Fruit fly (Drosophila melanogaster) whole organism, embryonic: ENCODE results near the gene CG1421.
A peak's percentile ranks its signal among the peaks of the same experiment; 100 is the strongest.

ENCODE experiments used
- Atf6 ChIP-seq: fragments of 200-800 bp; sonication (Bioruptor generic); IDR thresholded peaks from 2 replicates; pipeline ENCODE4 v1.3.6; 2022; ENCODE audit warnings: missing biosample characterization, missing genetic modification characterization
- Awh ChIP-seq: fragments of 200-800 bp; sonication (Bioruptor generic); IDR thresholded peaks from 2 replicates; pipeline ENCODE4, ENCODE4 v1.3.6; 2022; ENCODE audit warnings: missing biosample characterization, missing genetic modification characterization
- Blimp-1 ChIP-seq: fragments of 200-800 bp; sonication (Bioruptor generic); optimal IDR thresholded peaks from 3 replicates; lab custom pipeline; 2018; ENCODE audit warnings: missing biosample characterization, missing genetic modification characterization, mild to moderate bottlenecking, moderate library complexity, missing genetic modification reagents
- CG10267 ChIP-seq: fragments of 200-800 bp; sonication (Bioruptor generic); optimal IDR thresholded peaks from 2 replicates; lab custom pipeline; 2018; ENCODE audit warnings: missing biosample characterization, mild to moderate bottlenecking, missing genetic modification characterization, moderate library complexity
- CG11560 ChIP-seq: fragments of 200-800 bp; sonication (Bioruptor generic); IDR thresholded peaks from 3 replicates; pipeline ENCODE4 v1.3.6; 2022; ENCODE audit warnings: missing biosample characterization, missing genetic modification characterization
- CG11696 ChIP-seq: fragments of 200-800 bp; sonication (Bioruptor generic); IDR thresholded peaks from 2 replicates; pipeline ENCODE4 v1.3.6; 2022; ENCODE audit warnings: missing biosample characterization, missing genetic modification characterization
- CG14441 ChIP-seq: fragments of 200-800 bp; sonication (Bioruptor generic); IDR thresholded peaks from 2 replicates; pipeline ENCODE4 v1.3.6; 2022; ENCODE audit warnings: missing biosample characterization, missing genetic modification characterization
- CG1603 ChIP-seq: fragments of 200-800 bp; sonication (Bioruptor generic); optimal IDR thresholded peaks from 2 replicates; lab custom pipeline; 2019; ENCODE audit warnings: missing biosample characterization, mild to moderate bottlenecking, missing genetic modification characterization, moderate library complexity
- CG16863 ChIP-seq: fragments of 200-800 bp; sonication (Bioruptor generic); optimal IDR thresholded peaks from 3 replicates; lab custom pipeline; 2016; ENCODE audit warnings: missing biosample characterization, missing genetic modification characterization
- CG17361 ChIP-seq: fragments of 200-800 bp; sonication (Bioruptor generic); IDR thresholded peaks from 3 replicates; pipeline ENCODE4 v1.3.6; 2022; ENCODE audit warnings: missing biosample characterization, missing genetic modification characterization
- CG2199 ChIP-seq: fragments of 200-800 bp; sonication (Bioruptor generic); IDR thresholded peaks from 3 replicates; pipeline ENCODE4 v1.3.6; 2022; ENCODE audit warnings: missing biosample characterization, missing genetic modification characterization
- CG6254 ChIP-seq: fragments of 200-800 bp; sonication (Bioruptor generic); optimal IDR thresholded peaks from 3 replicates; lab custom pipeline; 2017; ENCODE audit warnings: mild to moderate bottlenecking, missing biosample characterization, missing genetic modification reagents, missing genetic modification characterization
- CG8944 ChIP-seq: fragments of 200-800 bp; sonication (Bioruptor generic); optimal IDR thresholded peaks from 3 replicates; lab custom pipeline; 2016; ENCODE audit warnings: missing biosample characterization, missing genetic modification characterization
- D19B ChIP-seq: fragments of 200-800 bp; sonication (Bioruptor generic); optimal IDR thresholded peaks from 2 replicates; lab custom pipeline; 2017; ENCODE audit warnings: missing biosample characterization, mild to moderate bottlenecking, missing genetic modification characterization
- Dbx ChIP-seq: fragments of 200-800 bp; sonication (Bioruptor generic); IDR thresholded peaks from 3 replicates; pipeline ENCODE4 v1.3.6; 2022; ENCODE audit warnings: missing biosample characterization, missing genetic modification characterization
- ERR ChIP-seq: fragments of 200-800 bp; sonication (Bioruptor generic); optimal IDR thresholded peaks from 2 replicates; lab custom pipeline; 2016; ENCODE audit warnings: missing biosample characterization, missing genetic modification characterization
- Ets65A ChIP-seq: fragments of 200-800 bp; sonication (Bioruptor generic); peaks from one replicate; lab custom pipeline; 2016; ENCODE audit warnings: missing biosample characterization, missing genetic modification characterization
- Med ChIP-seq: fragments of 200-800 bp; sonication (Bioruptor generic); peaks from one replicate; lab custom pipeline; 2016; ENCODE audit warnings: missing biosample characterization, missing genetic modification characterization, mild to moderate bottlenecking, inconsistent platforms, moderate library complexity
- NFAT ChIP-seq: fragments of 200-800 bp; sonication (Bioruptor generic); IDR thresholded peaks from 2 replicates; pipeline ENCODE4 v1.3.6; 2022; ENCODE audit warnings: missing biosample characterization, missing genetic modification characterization
- Nf-YB ChIP-seq: fragments of 200-800 bp; sonication (Bioruptor generic); optimal IDR thresholded peaks from 3 replicates; lab custom pipeline; 2019; ENCODE audit warnings: missing biosample characterization, mild to moderate bottlenecking, missing genetic modification characterization, moderate library complexity
- Nf-YC ChIP-seq: fragments of 200-800 bp; optimal IDR thresholded peaks from 3 replicates; lab custom pipeline; 2019; ENCODE audit warnings: missing biosample characterization, mild to moderate bottlenecking, missing genetic modification characterization, moderate library complexity
- Opbp ChIP-seq: fragments of 200-800 bp; sonication (Bioruptor generic); IDR thresholded peaks from 3 replicates; pipeline ENCODE4 v1.3.6; 2022; ENCODE audit warnings: missing biosample characterization, missing genetic modification characterization; ENCODE audit not compliant: partially characterized antibody
- Sox100B ChIP-seq: fragments of 200-800 bp; sonication (Bioruptor generic); optimal IDR thresholded peaks from 3 replicates; lab custom pipeline; 2018; ENCODE audit warnings: missing biosample characterization, mild to moderate bottlenecking, missing genetic modification characterization
- Vsx1 ChIP-seq: fragments of 200-800 bp; sonication (Bioruptor generic); optimal IDR thresholded peaks from 2 replicates; lab custom pipeline; 2017; ENCODE audit warnings: missing biosample characterization, mild to moderate bottlenecking, missing genetic modification characterization, missing genetic modification reagents
- abd-A ChIP-seq: fragments of 200-800 bp; sonication (Bioruptor generic); optimal IDR thresholded peaks from 3 replicates; lab custom pipeline; 2019; ENCODE audit warnings: missing biosample characterization, mild to moderate bottlenecking, missing genetic modification characterization, moderate library complexity
- crp ChIP-seq, 2 experiments: fragments of 200-800 bp; sonication (Bioruptor generic); optimal IDR thresholded peaks; 2 replicates in 1 of 2; 3 replicates in 1 of 2; lab custom pipeline; 2017; ENCODE audit warnings: missing biosample characterization in 2 of 2, missing genetic modification characterization in 2 of 2, mild to moderate bottlenecking in 1 of 2, moderate library complexity in 1 of 2
- dimm ChIP-seq: fragments of 200-800 bp; sonication (Bioruptor generic); IDR thresholded peaks from 2 replicates; pipeline ENCODE4 v1.3.6; 2022; ENCODE audit warnings: missing biosample characterization, missing genetic modification characterization
- ewg ChIP-seq: fragments of 200-800 bp; sonication (Bioruptor generic); optimal IDR thresholded peaks from 3 replicates; lab custom pipeline; 2017; ENCODE audit warnings: mild to moderate bottlenecking, missing biosample characterization, missing genetic modification reagents, missing genetic modification characterization
- eyg ChIP-seq: fragments of 200-800 bp; sonication (Bioruptor generic); optimal IDR thresholded peaks from 3 replicates; lab custom pipeline; 2016; ENCODE audit warnings: missing biosample characterization, missing genetic modification characterization
- gt ChIP-seq: fragments of 200-800 bp; sonication (Bioruptor generic); IDR thresholded peaks from 2 replicates; pipeline ENCODE4 v1.3.6; 2022; ENCODE audit warnings: missing biosample characterization, missing genetic modification characterization
- lilli ChIP-seq: fragments of 200-800 bp; sonication (Bioruptor generic); optimal IDR thresholded peaks from 3 replicates; lab custom pipeline; 2016; ENCODE audit warnings: missing biosample characterization, missing genetic modification characterization
- nerfin-1 ChIP-seq: fragments of 200-800 bp; sonication (Bioruptor generic); optimal IDR thresholded peaks from 3 replicates; lab custom pipeline; 2019; ENCODE audit warnings: missing biosample characterization, mild to moderate bottlenecking, missing genetic modification characterization, moderate library complexity
- prd ChIP-seq, 3 experiments: fragments of >200 bp in 2 of 3; fragments of 200-800 bp in 1 of 3; sonication (Bioruptor generic) in 1 of 3; optimal IDR thresholded peaks in 2 of 3; IDR thresholded peaks in 1 of 3; 2 replicates in 2 of 3; 3 replicates in 1 of 3; pipeline versions ENCODE4 v1.3.6 to Lab custom; 2017 to 2022; ENCODE audit warnings: missing biosample characterization in 1 of 3, missing genetic modification characterization in 1 of 3
- sens ChIP-seq: fragments of 200-800 bp; sonication (Bioruptor generic); peaks from one replicate; lab custom pipeline; 2016; ENCODE audit warnings: missing biosample characterization, missing genetic modification characterization
- sr ChIP-seq: fragments of 200-800 bp; sonication (Bioruptor generic); IDR thresholded peaks from 3 replicates; pipeline ENCODE4 v1.3.6; 2022; ENCODE audit warnings: missing biosample characterization, missing genetic modification characterization
- vvl ChIP-seq: fragments of 200-800 bp; sonication (Bioruptor generic); IDR thresholded peaks from 2 replicates; pipeline ENCODE4 v1.3.6; 2022; ENCODE audit warnings: missing biosample characterization, missing genetic modification characterization

Gene CG1421

DNA sequence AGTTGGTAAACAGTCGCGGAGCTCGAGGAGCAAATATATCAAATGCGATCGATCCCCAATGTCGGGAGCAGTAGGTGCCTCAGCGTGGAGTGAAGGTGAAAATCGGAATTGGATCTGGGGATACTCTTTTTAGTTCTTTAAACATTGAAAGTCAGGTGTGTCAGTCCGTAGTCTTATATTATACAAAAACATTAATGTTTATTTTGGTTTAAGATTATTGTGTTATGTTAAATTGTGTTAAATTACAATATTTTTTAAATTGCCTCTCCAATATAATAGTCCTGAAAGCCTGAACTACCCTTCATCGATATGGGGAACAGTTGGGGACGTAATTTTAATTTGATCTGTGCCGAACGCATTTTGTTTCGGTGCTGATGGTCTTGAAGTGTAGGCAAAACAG lies 23.4 kb upstream of the CG1421 start:
- TF ChIP-seq eyg (GFP tag; lab: Kevin White, UChicago) (no peak), D19B (GFP tag; lab: Kevin White, UChicago) (no peak), CG16863 (GFP tag; lab: Kevin White, UChicago) (no peak), NFAT (no peak), CG14441 (GFP tag; lab: Robert Waterston, UW) (no peak), dimm (GFP tag; lab: Robert Waterston, UW) (no peak), Atf6 (GFP tag; lab: Robert Waterston, UW) (no peak), lilli (GFP tag; lab: Kevin White, UChicago) (no peak), CG10267 (tag; lab: Kevin White, UChicago) (no peak), Dbx (no peak)
- TF ChIP-seq, all 482 proteins: peak for 0

dm6 chr2L:21881504-21882124 lies 21.2 kb upstream of the CG1421 start:
- TF ChIP-seq Ets65A (GFP tag; lab: Kevin White, UChicago), result peak; percentile 6
- TF ChIP-seq sens, result peak; percentile 17
- TF ChIP-seq CG11696 (GFP tag; lab: Robert Waterston, UW), result no peak
- TF ChIP-seq crp (GFP tag; optimal IDR thresholded peaks at IDR 0.05; lab: Kevin White, UChicago), result no peak
- TF ChIP-seq gt (GFP tag; lab: Robert Waterston, UW), result no peak
- peak; percentile 47 for TF ChIP-seq D19B (GFP tag; lab: Kevin White, UChicago)
- 0 out of 3 replicates have a peak, but pooled peaks have one; percentile 12 for TF ChIP-seq CG17361
- TF ChIP-seq Med, result peak; percentile 13
- no peak for TF ChIP-seq Sox100B (GFP tag; lab: Kevin White, UChicago)
- TF ChIP-seq, all 482 proteins: peak for 5

DNA sequence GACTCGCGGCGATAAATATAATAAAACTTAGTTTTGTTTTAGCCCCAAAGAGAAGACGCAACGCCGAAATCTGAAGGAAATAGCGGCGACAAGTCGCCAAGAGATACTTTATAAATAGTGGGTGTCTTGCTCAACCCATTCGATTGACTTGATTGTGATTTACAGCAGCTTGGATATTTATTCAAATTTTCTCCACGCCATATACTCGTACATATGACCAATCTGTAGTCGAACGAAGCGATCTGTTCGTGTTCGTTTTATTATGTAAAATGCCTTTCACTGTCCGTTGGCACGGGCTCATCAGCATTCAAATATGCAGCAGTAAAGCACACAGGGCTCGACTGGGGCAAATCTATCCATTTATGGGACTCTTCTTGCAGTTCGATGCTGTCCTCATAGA lies 17.3 kb upstream of the CG1421 start:
- peak; percentile 89 for TF ChIP-seq vvl (GFP tag; lab: Robert Waterston, UW)
- peak; percentile 14 for TF ChIP-seq sens
- TF ChIP-seq Awh (GFP tag; lab: Robert Waterston, UW), result peak; percentile 84
- peak; percentile 63 for TF ChIP-seq abd-A
- TF ChIP-seq Vsx1, result no peak
- TF ChIP-seq CG2199 (GFP tag; lab: Robert Waterston, UW), result peak; percentile 91; the same call in 2 of the 3 replicates
- peak; percentile 50 for TF ChIP-seq Blimp-1 (GFP tag; lab: Kevin White, UChicago)
- TF ChIP-seq CG11560 (tag; lab: Robert Waterston, UW), result no peak

dm6 chr2L:21886260-21886659 lies 16.5 kb upstream of the CG1421 start:
- peak; percentile 85 for TF ChIP-seq sr (GFP tag; lab: Robert Waterston, UW)
- TF ChIP-seq CG1603 (tag; lab: Kevin White, UChicago), result no peak
- no peak for TF ChIP-seq CG8944
- TF ChIP-seq CG6254 (GFP tag; lab: Kevin White, UChicago), result peak; percentile 61
- TF ChIP-seq ewg, result peak; percentile 11
- TF ChIP-seq ERR, result no peak
- TF ChIP-seq CG2199 (GFP tag; lab: Robert Waterston, UW), result peak; percentile 87; the same call in 2 of the 3 replicates
- peak; percentile 20 for TF ChIP-seq Nf-YB (GFP tag; lab: Kevin White, UChicago)
- TF ChIP-seq prd (optimal IDR thresholded peaks at IDR 0.05; lab: Kevin White, UChicago), result no peak
- TF ChIP-seq prd (GFP tag; IDR thresholded peaks at IDR 0.05; lab: Robert Waterston, UW), result 0 out of 3 replicates have a peak, but pooled peaks have one; percentile 38
- peak; percentile 42 for TF ChIP-seq nerfin-1 (tag; lab: Kevin White, UChicago)
- TF ChIP-seq Nf-YC (tag; lab: Kevin White, UChicago), result peak; percentile 16
- peak; percentile 66 for TF ChIP-seq Med
- TF ChIP-seq Opbp (GFP tag; lab: Robert Waterston, UW), result 0 out of 3 replicates have a peak, but pooled peaks have one; percentile 5
